Worm (Caenorhabditis elegans) whole organism, young adult: ENCODE results near the gene dph-7.

Experiments
- B0261.1 ChIP-seq: sonication (generic microtip); optimal IDR thresholded peaks from 2 replicates; lab custom pipeline; 2016; ENCODE audit warnings: mild to moderate bottlenecking, missing genetic modification characterization, moderate library complexity, missing compliant biosample characterization
- C06A6.2 ChIP-seq: fragments of 200-800 bp; sonication (Bioruptor generic); conservative IDR thresholded peaks from 2 replicates; pipeline ENCODE4 v1.3.6; 2022; ENCODE audit warnings: missing genetic modification characterization, missing compliant biosample characterization
- D2030.7 ChIP-seq: fragments of 200-800 bp; sonication (Bioruptor generic); IDR thresholded peaks from 2 replicates; pipeline ENCODE4 v1.3.6; 2022; ENCODE audit warnings: missing genetic modification reagents, missing genetic modification characterization, missing compliant biosample characterization
- F10E7.11 ChIP-seq: sonication (generic microtip); optimal IDR thresholded peaks from 2 replicates; lab custom pipeline; 2017; ENCODE audit warnings: mild to moderate bottlenecking, missing genetic modification characterization, moderate library complexity, missing compliant biosample characterization
- F22D6.2 ChIP-seq: sonication (generic microtip); optimal IDR thresholded peaks from 2 replicates; lab custom pipeline; 2016; ENCODE audit warnings: mild to moderate bottlenecking, missing genetic modification characterization, missing compliant biosample characterization
- F23B12.7 ChIP-seq: sonication (generic microtip); optimal IDR thresholded peaks from 2 replicates; lab custom pipeline; 2017; ENCODE audit warnings: missing genetic modification characterization, mild to moderate bottlenecking, missing compliant biosample characterization, antibody characterized with exemption, moderate library complexity; ENCODE audit not compliant: insufficient read depth
- F37B4.10 ChIP-seq: fragments of 200-800 bp; sonication (Bioruptor generic); IDR thresholded peaks from 2 replicates; pipeline ENCODE4 v1.3.6; 2022; ENCODE audit warnings: missing genetic modification characterization, missing compliant biosample characterization
- F55B11.4 ChIP-seq: sonication (generic microtip); optimal IDR thresholded peaks from 2 replicates; lab custom pipeline; 2016; ENCODE audit warnings: missing compliant biosample characterization, missing genetic modification characterization, borderline replicate concordance; ENCODE audit not compliant: insufficient read depth
- F57C9.4 ChIP-seq: sonication (generic microtip); optimal IDR thresholded peaks from 2 replicates; lab custom pipeline; 2017; ENCODE audit warnings: mild to moderate bottlenecking, missing genetic modification characterization, missing compliant biosample characterization
- K12H6.12 ChIP-seq: fragments of 200-800 bp; sonication (Bioruptor generic); optimal IDR thresholded peaks from 2 replicates; lab custom pipeline; 2018; ENCODE audit warnings: mild to moderate bottlenecking, missing genetic modification characterization, missing compliant biosample characterization
- T07F8.4 ChIP-seq: sonication (generic microtip); optimal IDR thresholded peaks from 2 replicates; lab custom pipeline; 2016; ENCODE audit warnings: mild to moderate bottlenecking, missing genetic modification characterization, moderate library complexity, missing compliant biosample characterization
- T26A5.8 ChIP-seq: sonication (generic microtip); optimal IDR thresholded peaks from 2 replicates; lab custom pipeline; 2016; ENCODE audit warnings: missing genetic modification characterization, missing compliant biosample characterization
- Y53G8AR.9 ChIP-seq: fragments of 200-800 bp; sonication (Bioruptor generic); conservative IDR thresholded peaks from 2 replicates; pipeline ENCODE4 v1.3.6; 2022; ENCODE audit warnings: missing genetic modification reagents, missing genetic modification characterization, missing compliant biosample characterization
- Y56A3A.18 ChIP-seq: fragments of 200-800 bp; sonication (Bioruptor generic); IDR thresholded peaks from 2 replicates; pipeline ENCODE4 v1.3.6; 2022; ENCODE audit warnings: missing genetic modification reagents, missing genetic modification characterization, missing compliant biosample characterization
- Y95B8A.8 ChIP-seq: fragments of 200-800 bp; sonication (Bioruptor generic); IDR thresholded peaks from 2 replicates; pipeline ENCODE4 v1.3.6; 2022; ENCODE audit warnings: missing genetic modification reagents, missing genetic modification characterization, missing compliant biosample characterization
- akir-1 ChIP-seq: fragments of 200-800 bp; sonication (Bioruptor generic); optimal IDR thresholded peaks from 2 replicates; lab custom pipeline; 2018; ENCODE audit warnings: mild to moderate bottlenecking, missing genetic modification characterization, moderate library complexity, missing compliant biosample characterization
- ama-1 ChIP-seq, 3 experiments: fragments of 150-350 bp in 1 of 3; sonication (generic microtip) in 2 of 3; optimal IDR thresholded peaks; 2 replicates each; lab custom pipeline; 2014 to 2018; ENCODE audit warnings: missing biosample characterization in 2 of 3, missing genetic modification characterization in 2 of 3, missing genetic modification reagents in 2 of 3
- aptf-3 ChIP-seq: fragments of 200-800 bp; sonication (Bioruptor generic); IDR thresholded peaks from 2 replicates; pipeline ENCODE4 v1.3.6; 2022; ENCODE audit warnings: missing genetic modification characterization, missing compliant biosample characterization
- cebp-2 ChIP-seq: fragments of 200-800 bp; sonication (Bioruptor generic); IDR thresholded peaks from 2 replicates; pipeline ENCODE4 v1.3.6; 2022; ENCODE audit warnings: missing genetic modification characterization, missing compliant biosample characterization
- ceh-27 ChIP-seq: fragments of 200-800 bp; sonication (Bioruptor generic); optimal IDR thresholded peaks from 2 replicates; lab custom pipeline; 2018; ENCODE audit warnings: mild to moderate bottlenecking, missing genetic modification characterization, moderate library complexity, missing compliant biosample characterization
- ceh-58 ChIP-seq: fragments of 200-800 bp; sonication (Bioruptor generic); IDR thresholded peaks from 2 replicates; pipeline ENCODE4 v1.3.6; 2022; ENCODE audit warnings: missing genetic modification characterization, missing compliant biosample characterization
- ceh-91 ChIP-seq: fragments of 200-800 bp; sonication (Bioruptor generic); IDR thresholded peaks from 2 replicates; pipeline ENCODE4 v1.3.6; 2022; ENCODE audit warnings: missing genetic modification reagents, missing genetic modification characterization, missing compliant biosample characterization
- efl-1 ChIP-seq: fragments of 150-350 bp; optimal IDR thresholded peaks from 2 replicates; lab custom pipeline; 2014; ENCODE audit warnings: missing biosample characterization, missing genetic modification reagents, missing genetic modification characterization
- egrh-3 ChIP-seq: fragments of 200-800 bp; sonication (Bioruptor generic); IDR thresholded peaks from 2 replicates; pipeline ENCODE4 v1.3.6; 2022; ENCODE audit warnings: missing genetic modification reagents, missing genetic modification characterization, missing compliant biosample characterization
- ekl-4 ChIP-seq: fragments of 200-800 bp; sonication (Bioruptor generic); IDR thresholded peaks from 2 replicates; pipeline ENCODE4 v1.3.6; 2022; ENCODE audit warnings: missing genetic modification reagents, missing genetic modification characterization, missing compliant biosample characterization
- gei-17 ChIP-seq: fragments of 200-800 bp; sonication (Bioruptor generic); optimal IDR thresholded peaks from 2 replicates; lab custom pipeline; 2018; ENCODE audit warnings: mild to moderate bottlenecking, missing genetic modification characterization, missing compliant biosample characterization
- hlh-12 ChIP-seq: sonication (generic microtip); optimal IDR thresholded peaks from 2 replicates; lab custom pipeline; 2016; ENCODE audit warnings: missing genetic modification characterization, missing compliant biosample characterization
- hmg-1.2 ChIP-seq: fragments of 200-800 bp; sonication (Bioruptor generic); IDR thresholded peaks from 2 replicates; pipeline ENCODE4 v1.3.6; 2022; ENCODE audit warnings: missing genetic modification reagents, missing genetic modification characterization, missing compliant biosample characterization
- lin-26 ChIP-seq: fragments of 200-800 bp; sonication (Bioruptor generic); IDR thresholded peaks from 2 replicates; pipeline ENCODE4 v1.3.6; 2022; ENCODE audit warnings: missing genetic modification reagents, missing genetic modification characterization, missing compliant biosample characterization
- lsl-1 ChIP-seq: fragments of 200-800 bp; sonication (Bioruptor generic); optimal IDR thresholded peaks from 2 replicates; lab custom pipeline; 2018; ENCODE audit warnings: mild to moderate bottlenecking, missing genetic modification characterization, moderate library complexity, missing compliant biosample characterization
- madf-10 ChIP-seq: sonication (generic microtip); optimal IDR thresholded peaks from 2 replicates; lab custom pipeline; 2016; ENCODE audit warnings: mild to moderate bottlenecking, missing genetic modification characterization, missing compliant biosample characterization
- madf-3 ChIP-seq: fragments of 200-800 bp; sonication (Bioruptor generic); IDR thresholded peaks from 2 replicates; pipeline ENCODE4 v1.3.6; 2022; ENCODE audit warnings: missing genetic modification reagents, missing genetic modification characterization, missing compliant biosample characterization
- madf-6 ChIP-seq: fragments of 200-800 bp; sonication (Bioruptor generic); IDR thresholded peaks from 2 replicates; pipeline ENCODE4 v1.3.6; 2022; ENCODE audit warnings: missing genetic modification reagents, missing genetic modification characterization, missing compliant biosample characterization
- madf-8 ChIP-seq: fragments of 200-800 bp; sonication (Bioruptor generic); conservative IDR thresholded peaks from 2 replicates; pipeline ENCODE4 v1.3.6; 2022; ENCODE audit warnings: missing genetic modification reagents, missing genetic modification characterization, missing compliant biosample characterization
- mcd-1 ChIP-seq: fragments of 200-800 bp; sonication (Bioruptor generic); IDR thresholded peaks from 2 replicates; pipeline ENCODE4 v1.3.6; 2022; ENCODE audit warnings: missing genetic modification reagents, missing genetic modification characterization, missing compliant biosample characterization
- mel-28 ChIP-seq: sonication (generic microtip); optimal IDR thresholded peaks from 2 replicates; lab custom pipeline; 2016; ENCODE audit warnings: borderline replicate concordance, mild to moderate bottlenecking, missing genetic modification characterization, missing compliant biosample characterization
- mes-4 ChIP-seq: sonication (generic microtip); optimal IDR thresholded peaks from 2 replicates; lab custom pipeline; 2016; ENCODE audit warnings: missing genotype, missing genetic modification characterization, missing compliant biosample characterization
- mxl-1 ChIP-seq: sonication (generic microtip); optimal IDR thresholded peaks from 2 replicates; lab custom pipeline; 2016; ENCODE audit warnings: missing genetic modification characterization, missing compliant biosample characterization
- nfyb-1 ChIP-seq: fragments of 200-800 bp; sonication (Bioruptor generic); IDR thresholded peaks from 2 replicates; pipeline ENCODE4 v1.3.6; 2022; ENCODE audit warnings: missing genetic modification reagents, missing genetic modification characterization, missing compliant biosample characterization
- nhr-90 ChIP-seq: sonication (generic microtip); optimal IDR thresholded peaks from 2 replicates; lab custom pipeline; 2016; ENCODE audit warnings: missing genotype, mild to moderate bottlenecking, missing genetic modification characterization, missing compliant biosample characterization
- pha-4 ChIP-seq: fragments of 150-350 bp; sonication (generic microtip); optimal IDR thresholded peaks from 2 replicates; lab custom pipeline; 2014; ENCODE audit warnings: missing biosample characterization, missing genetic modification reagents, missing genetic modification characterization
- rcor-1 ChIP-seq: fragments of 200-800 bp; sonication (Bioruptor generic); IDR thresholded peaks from 2 replicates; pipeline ENCODE4 v1.3.6; 2022; ENCODE audit warnings: missing genetic modification reagents, missing genetic modification characterization, missing compliant biosample characterization
- snpc-1.3 ChIP-seq: sonication (generic microtip); optimal IDR thresholded peaks from 2 replicates; lab custom pipeline; 2017; ENCODE audit warnings: missing genetic modification characterization, mild to moderate bottlenecking, missing compliant biosample characterization, antibody characterized with exemption, moderate library complexity, missing genotype, missing genetic modification reagents; ENCODE audit not compliant: insufficient read depth
- somi-1 ChIP-seq: fragments of 200-800 bp; sonication (Bioruptor generic); optimal IDR thresholded peaks from 2 replicates; lab custom pipeline; 2018; ENCODE audit warnings: mild to moderate bottlenecking, missing genetic modification characterization, missing compliant biosample characterization
- sptf-2 ChIP-seq: fragments of 200-800 bp; sonication (Bioruptor generic); optimal IDR thresholded peaks from 2 replicates; lab custom pipeline; 2018; ENCODE audit warnings: mild to moderate bottlenecking, missing genetic modification characterization, missing compliant biosample characterization
- tbp1 ChIP-seq: fragments of 200-800 bp; sonication (Bioruptor generic); optimal IDR thresholded peaks from 2 replicates; lab custom pipeline; 2018; ENCODE audit warnings: mild to moderate bottlenecking, missing genetic modification characterization, missing compliant biosample characterization
- unc-130 ChIP-seq: sonication (generic microtip); optimal IDR thresholded peaks from 2 replicates; lab custom pipeline; 2016; ENCODE audit warnings: missing genetic modification reagents, missing genetic modification characterization, missing compliant biosample characterization

Gene dph-7

ce11 chrIII:13340504-13341274 lies 25.8 kb downstream of the dph-7 start (continued):
- TF ChIP-seq ama-1 (optimal IDR thresholded peaks at IDR 0.05; lab: Kevin White, UChicago) (no peak), ama-1 (GFP tag; optimal IDR thresholded peaks at IDR 0.05; lab: Kevin White, UChicago) (no peak), pha-4 (tag; lab: Kevin White, UChicago) (no peak), mxl-1 (tag; lab: Kevin White, UChicago) (no peak), gei-17 (GFP tag; lab: Kevin White, UChicago) (no peak), ceh-27 (GFP tag; lab: Kevin White, UChicago) (no peak), T26A5.8 (no peak), ekl-4 (GFP tag; lab: Robert Waterston, UW) (peak; percentile 55; the same call in 1 of the 2 replicates), madf-8 (GFP tag; lab: Robert Waterston, UW) (no peak; the same call in 1 of the 2 replicates), egrh-3 (no peak), C06A6.2 (no peak), B0261.1 (no peak), nhr-90 (tag; lab: Kevin White, UChicago) (no peak), akir-1 (GFP tag; lab: Kevin White, UChicago) (no peak), D2030.7 (peak; percentile 66; the same call in 1 of the 2 replicates), Y56A3A.18 (GFP tag; lab: Robert Waterston, UW) (no peak), aptf-3 (GFP tag; lab: Robert Waterston, UW) (no peak), Y53G8AR.9 (GFP tag; lab: Robert Waterston, UW) (no peak), madf-3 (no peak), mcd-1 (peak; percentile 51), Y95B8A.8 (GFP tag; lab: Robert Waterston, UW) (no peak), lin-26 (GFP tag; lab: Robert Waterston, UW) (no peak), mes-4 (tag; lab: Kevin White, UChicago) (no peak), efl-1 (GFP tag; lab: Kevin White, UChicago) (peak; percentile 59), nfyb-1 (no peak; the same call in 1 of the 2 replicates), F57C9.4 (tag; lab: Kevin White, UChicago) (no peak), lsl-1 (GFP tag; lab: Kevin White, UChicago) (peak; percentile 86), K12H6.12 (no peak), tbp1 (GFP tag; lab: Kevin White, UChicago) (no peak), somi-1 (GFP tag; lab: Kevin White, UChicago) (no peak), sptf-2 (no peak), mel-28 (tag; lab: Kevin White, UChicago) (no peak), cebp-2 (GFP tag; lab: Robert Waterston, UW) (no peak), snpc-1.3 (tag; lab: Kevin White, UChicago) (no peak), F55B11.4 (tag; lab: Kevin White, UChicago) (no peak), hmg-1.2 (GFP tag; lab: Robert Waterston, UW) (peak; percentile 35; the same call in 1 of the 2 replicates), F10E7.11 (no peak), hlh-12 (tag; lab: Kevin White, UChicago) (no peak), madf-10 (tag; lab: Kevin White, UChicago) (no peak), ceh-91 (GFP tag; lab: Robert Waterston, UW) (no peak), F22D6.2 (tag; lab: Kevin White, UChicago) (no peak), unc-130 (GFP tag; lab: Kevin White, UChicago) (no peak), T07F8.4 (tag; lab: Kevin White, UChicago) (no peak), F37B4.10 (GFP tag; lab: Robert Waterston, UW) (no peak), F23B12.7 (peak; percentile 0), ceh-58 (no peak), rcor-1 (GFP tag; lab: Robert Waterston, UW) (0 out of 2 replicates have a peak, but pooled peaks have one; percentile 28), madf-6 (GFP tag; lab: Robert Waterston, UW) (peak; percentile 78)
